Worm (Caenorhabditis elegans): ENCODE data around the gene grwd-1.

grwd-1 gene

DNA sequence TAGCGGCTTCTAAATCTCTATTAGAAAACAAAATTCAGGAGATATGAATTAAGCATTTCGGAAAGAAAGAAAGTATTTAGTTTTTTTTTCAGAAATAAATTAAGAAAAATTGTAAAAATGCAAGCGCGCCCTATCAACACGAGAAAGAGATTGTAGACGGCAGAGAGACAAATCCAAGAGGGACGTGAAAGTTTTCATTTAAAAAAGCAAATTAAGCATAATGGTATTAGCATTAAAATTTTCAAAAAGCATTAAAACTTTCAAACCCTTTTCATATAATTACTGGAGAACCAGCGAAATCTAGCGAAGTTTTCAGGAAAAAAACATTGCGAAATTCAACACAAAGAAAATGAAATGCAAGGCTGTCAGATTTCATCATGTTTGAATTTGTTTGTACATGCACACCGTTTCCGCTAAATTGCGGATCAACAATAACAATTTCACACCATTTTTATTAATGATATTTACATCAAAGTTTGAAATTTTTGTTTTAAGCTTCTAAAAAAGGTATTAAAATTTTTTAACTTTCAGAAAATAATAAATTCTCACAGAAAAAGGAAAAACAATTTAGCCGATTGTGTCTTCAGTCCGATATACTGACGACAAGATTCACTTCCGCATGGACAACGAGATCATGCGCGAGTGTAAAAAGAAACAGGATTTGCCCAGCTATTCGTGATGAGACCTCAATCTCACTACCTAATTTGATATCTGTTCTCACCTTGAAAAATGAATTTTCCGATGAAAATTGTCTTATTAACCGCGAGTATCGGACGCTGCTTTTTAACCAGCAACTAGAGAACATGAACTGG lies 9.8 kb downstream of the grwd-1 start, which contains the start of gene gars-1:
TSS of gene gars-1 (minus strand) at position 808 of the 812 bp plus-strand sequence.
- TF ChIP-seq pqm-1 (tag; optimal IDR thresholded peaks at IDR 0.05) (no peak), nhr-28 (tag; optimal IDR thresholded peaks at IDR 0.05) (no peak), hmg-11 (tag; optimal IDR thresholded peaks at IDR 0.05) (no peak), pha-4 (tag; optimal IDR thresholded peaks at IDR 0.05) (peak; percentile 4), R02D3.7 (tag; optimal IDR thresholded peaks at IDR 0.05) (no peak), ztf-11 (tag; optimal IDR thresholded peaks at IDR 0.05) (no peak), elt-3 (tag; optimal IDR thresholded peaks at IDR 0.05) (no peak), ceh-82 (tag; optimal IDR thresholded peaks at IDR 0.05) (no peak), ceh-28 (tag; optimal IDR thresholded peaks at IDR 0.05) (no peak), mdl-1 (tag; optimal IDR thresholded peaks at IDR 0.05) (no peak), nhr-25 (tag; optimal IDR thresholded peaks at IDR 0.05) (peak; percentile 52), daf-12 (tag; optimal IDR thresholded peaks at IDR 0.05) (no peak), skn-1 (tag; optimal IDR thresholded peaks at IDR 0.05) (no peak), nhr-43 (tag; optimal IDR thresholded peaks at IDR 0.05; ENCODE audit: poor library complexity, severe bottlenecking) (no peak), nhr-237 (tag; optimal IDR thresholded peaks at IDR 0.05) (no peak), ztf-4 (tag; optimal IDR thresholded peaks at IDR 0.05) (no peak), fos-1 (tag; optimal IDR thresholded peaks at IDR 0.05) (no peak), egl-5 (tag; optimal IDR thresholded peaks at IDR 0.05) (no peak), egl-27 (tag; optimal IDR thresholded peaks at IDR 0.05) (no peak), nhr-12 (tag; optimal IDR thresholded peaks at IDR 0.05) (no peak), ceh-16 (tag; optimal IDR thresholded peaks at IDR 0.05) (no peak), zag-1 (tag; optimal IDR thresholded peaks at IDR 0.05) (no peak), nfya-1 (tag; optimal IDR thresholded peaks at IDR 0.05; ENCODE audit: insufficient read depth) (peak; percentile 36), mml-1 (tag; optimal IDR thresholded peaks at IDR 0.05) (no peak), ceh-9 (tag; optimal IDR thresholded peaks at IDR 0.05) (no peak), lin-39 (tag; optimal IDR thresholded peaks at IDR 0.05) (no peak), unc-39 (tag; optimal IDR thresholded peaks at IDR 0.05) (no peak), sea-2 (GFP tag; optimal IDR thresholded peaks at IDR 0.05) (no peak), fkh-10 (GFP tag; optimal IDR thresholded peaks at IDR 0.05) (no peak), elt-2 (tag; optimal IDR thresholded peaks at IDR 0.05) (no peak), ZK546.5 (tag; optimal IDR thresholded peaks at IDR 0.05) (no peak), lin-15B (tag; optimal IDR thresholded peaks at IDR 0.05) (peak; percentile 37), ama-1 (optimal IDR thresholded peaks at IDR 0.05) (peak; percentile 75), nhr-67 (tag; optimal IDR thresholded peaks at IDR 0.05) (no peak), fkh-2 (tag; optimal IDR thresholded peaks at IDR 0.05) (no peak), nhr-11 (tag; optimal IDR thresholded peaks at IDR 0.05) (no peak)

DNA sequence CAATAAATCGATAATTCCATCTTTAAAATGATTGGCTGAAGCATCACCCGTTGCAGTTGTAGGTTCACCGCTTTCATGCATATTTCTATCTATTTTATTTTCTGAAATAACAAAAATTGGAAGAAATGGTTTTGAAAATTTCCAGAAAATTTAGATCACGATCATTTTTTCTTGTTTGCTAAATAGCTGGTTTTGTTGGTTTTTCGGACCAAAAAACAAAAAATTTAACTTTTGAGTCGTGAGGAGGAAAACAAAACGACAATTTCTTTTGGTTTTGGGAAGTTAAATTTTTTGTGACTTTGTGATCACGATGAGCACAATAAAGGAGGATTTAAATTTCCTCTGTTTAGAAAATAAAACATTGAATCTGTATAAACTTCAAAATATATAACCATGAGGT lies 11.9 kb downstream of the grwd-1 start, which contains the start of gene T10F2.2:
TSS of gene T10F2.2 (minus strand) at position 101 of the 400 bp plus-strand sequence.
- TF ChIP-seq jun-1 (tag; optimal IDR thresholded peaks at IDR 0.05) (no peak), nhr-12 (tag; optimal IDR thresholded peaks at IDR 0.05) (no peak), nhr-25 (tag; optimal IDR thresholded peaks at IDR 0.05) (no peak), nhr-76 (tag; optimal IDR thresholded peaks at IDR 0.05) (no peak), pqm-1 (tag; optimal IDR thresholded peaks at IDR 0.05) (no peak), ceh-9 (tag; optimal IDR thresholded peaks at IDR 0.05) (no peak), ama-1 (optimal IDR thresholded peaks at IDR 0.05) (no peak), lin-15B (tag; optimal IDR thresholded peaks at IDR 0.05) (no peak), mdl-1 (tag; optimal IDR thresholded peaks at IDR 0.05) (no peak), snpc-4 (tag; optimal IDR thresholded peaks at IDR 0.05) (no peak), sea-2 (GFP tag; optimal IDR thresholded peaks at IDR 0.05) (no peak), nhr-77 (tag; optimal IDR thresholded peaks at IDR 0.05) (no peak), daf-12 (tag; optimal IDR thresholded peaks at IDR 0.05) (no peak), lin-39 (tag; optimal IDR thresholded peaks at IDR 0.05) (no peak), egl-5 (tag; optimal IDR thresholded peaks at IDR 0.05) (no peak), nhr-67 (tag; optimal IDR thresholded peaks at IDR 0.05) (no peak), elt-2 (tag; optimal IDR thresholded peaks at IDR 0.05) (no peak), ztf-11 (tag; optimal IDR thresholded peaks at IDR 0.05) (no peak), aly-2 (tag; optimal IDR thresholded peaks at IDR 0.05) (no peak), ztf-4 (tag; optimal IDR thresholded peaks at IDR 0.05) (no peak)
